Fruit fly (Drosophila melanogaster): ENCODE measurements around the gene CG42526.
A peak's percentile ranks its signal among the peaks of the same experiment; 100 is the strongest.

DNA sequence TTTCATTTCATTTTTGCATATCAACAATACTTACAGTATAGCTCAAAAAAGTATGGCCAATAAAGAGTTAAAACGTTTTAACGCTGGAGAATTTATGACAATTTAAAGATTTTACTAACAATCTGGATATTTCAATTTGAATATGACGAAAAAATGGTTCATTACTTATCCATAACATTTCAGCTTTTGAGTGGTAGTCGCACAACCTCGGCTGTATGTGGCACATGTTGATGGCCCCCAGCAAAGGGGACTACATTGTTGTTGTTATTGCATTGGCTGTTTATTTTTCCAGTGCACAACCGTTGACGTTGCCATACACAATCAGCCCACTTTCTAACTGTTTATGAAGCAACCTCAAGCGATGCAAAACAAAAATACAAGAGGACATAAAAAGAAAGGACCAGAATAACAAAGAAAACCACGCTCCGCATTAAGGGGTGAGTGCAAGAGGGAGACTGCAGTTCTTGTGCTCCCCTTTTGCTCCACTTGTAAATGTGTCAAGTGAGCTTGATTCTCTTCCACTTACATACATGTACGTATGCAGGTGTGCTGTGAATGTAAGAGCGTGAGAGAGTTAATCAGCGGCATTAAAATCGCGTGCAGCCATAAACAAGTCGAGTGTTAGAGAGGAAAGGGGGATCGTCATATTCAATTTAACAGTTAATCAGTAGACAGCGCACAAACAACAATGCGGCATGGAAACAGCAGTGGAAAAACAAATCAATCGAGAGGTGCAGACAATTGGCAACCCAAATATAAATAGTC lies 15.0 kb downstream of the CG42526 start:
- peak; percentile 93 for TF ChIP-seq CG9948 (tag; optimal IDR thresholded peaks at IDR 0.05)
- peak; percentile 94 for TF ChIP-seq Snoo (tag; optimal IDR thresholded peaks at IDR 0.05)
- peak; percentile 91 for TF ChIP-seq gl (tag; optimal IDR thresholded peaks at IDR 0.05)
- peak; percentile 91 for TF ChIP-seq EcR (GFP tag; optimal IDR thresholded peaks at IDR 0.05)
- TF ChIP-seq CG8301 (tag; optimal IDR thresholded peaks at IDR 0.05) = peak; percentile 93
- TF ChIP-seq CG32121 (GFP tag; IDR thresholded peaks at IDR 0.05) = peak; percentile 96
- TF ChIP-seq D1 (tag; optimal IDR thresholded peaks at IDR 0.05) = peak; percentile 96
- TF ChIP-seq CG14655 (GFP tag; optimal IDR thresholded peaks at IDR 0.05) = peak; percentile 92
- TF ChIP-seq CG8159 (tag; optimal IDR thresholded peaks at IDR 0.05) = peak; percentile 97

Data from whole organism, pupa.